Worm (Caenorhabditis elegans): ENCODE data around the gene trp-2.

The trp-2 gene

ce11 chrIII:981960-982359, 9.7 kb upstream of the trp-2 start:
- TF ChIP-seq bed-1 (GFP tag; IDR thresholded peaks at IDR 0.05) (no peak), hmg-1.2 (GFP tag; IDR thresholded peaks at IDR 0.05) (peak; percentile 80), nfyb-1 (GFP tag; IDR thresholded peaks at IDR 0.05) (0 out of 2 replicates have a peak, but pooled peaks have one; percentile 7)

ce11 chrIII:982961-983360, 8.7 kb upstream of the trp-2 start, which contains the start of gene tbc-10:
Gene tbc-10, plus strand, starts transcription at chrIII:983261.
- TF ChIP-seq hrde-1 (tag; optimal IDR thresholded peaks at IDR 0.05; ENCODE audit: borderline replicate concordance): no peak
- TF ChIP-seq hmg-20 (GFP tag; IDR thresholded peaks at IDR 0.05): no peak
- no peak for TF ChIP-seq nhr-179 (tag; optimal IDR thresholded peaks at IDR 0.05)
- TF ChIP-seq nhr-90 (tag; optimal IDR thresholded peaks at IDR 0.05): no peak
- no peak for TF ChIP-seq rec-8 (tag; optimal IDR thresholded peaks at IDR 0.05)
- TF ChIP-seq nhr-120 (GFP tag; IDR thresholded peaks at IDR 0.05): no peak
- no peak for TF ChIP-seq ccch-3 (GFP tag; optimal IDR thresholded peaks at IDR 0.05)
- no peak for TF ChIP-seq lin-54 (GFP tag; optimal IDR thresholded peaks at IDR 0.05)
- TF ChIP-seq aptf-2 (GFP tag; conservative IDR thresholded peaks at IDR 0.05): no peak

- no peak for TF ChIP-seq attf-5 (GFP tag; optimal IDR thresholded peaks at IDR 0.05)
- 0 out of 2 replicates have a peak, but pooled peaks have one; percentile 30 for TF ChIP-seq zfh-2 (GFP tag; conservative IDR thresholded peaks at IDR 0.05)
- 0 out of 2 replicates have a peak, but pooled peaks have one; percentile 28 for TF ChIP-seq madf-3 (GFP tag; IDR thresholded peaks at IDR 0.05)
Observed at ce11 chrIII:989558-989957, 2.1 kb upstream of the trp-2 start.

- no peak for TF ChIP-seq F22D6.2 (tag; optimal IDR thresholded peaks at IDR 0.05)
- no peak for TF ChIP-seq bed-1 (GFP tag; IDR thresholded peaks at IDR 0.05)
Observed at ce11 chrIII:996564-996963, 4.9 kb downstream of the trp-2 start.

- TF ChIP-seq lin-26 (GFP tag; IDR thresholded peaks at IDR 0.05) (no peak), D2030.7 (GFP tag; IDR thresholded peaks at IDR 0.05) (no peak), F37B4.10 (GFP tag; IDR thresholded peaks at IDR 0.05) (no peak), mes-4 (tag; optimal IDR thresholded peaks at IDR 0.05) (no peak), sea-2 (GFP tag; IDR thresholded peaks at IDR 0.05) (no peak), madf-3 (GFP tag; IDR thresholded peaks at IDR 0.05) (no peak), T07F8.4 (tag; optimal IDR thresholded peaks at IDR 0.05) (no peak), hlh-12 (tag; optimal IDR thresholded peaks at IDR 0.05) (no peak), snpc-3.4 (tag; optimal IDR thresholded peaks at IDR 0.05) (no peak), akir-1 (GFP tag; optimal IDR thresholded peaks at IDR 0.05) (no peak), nhr-90 (tag; optimal IDR thresholded peaks at IDR 0.05) (no peak), ceh-91 (GFP tag; IDR thresholded peaks at IDR 0.05) (no peak), Y95B8A.8 (GFP tag; IDR thresholded peaks at IDR 0.05) (no peak), bed-2 (GFP tag; IDR thresholded peaks at IDR 0.05) (no peak), tbx-9 (tag; optimal IDR thresholded peaks at IDR 0.05; ENCODE audit: borderline replicate concordance) (no peak)
Observed at ce11 chrIII:998855-999254, 7.2 kb downstream of the trp-2 start.

ce11 chrIII:1001297-1001696, 9.6 kb downstream of the trp-2 start, which contains the start of gene R06B10.7:
Gene R06B10.7, minus strand, starts transcription at chrIII:1001397.
- TF ChIP-seq Y79H2A.3 (GFP tag; conservative IDR thresholded peaks at IDR 0.05): no peak
- TF ChIP-seq chd-7 (tag; optimal IDR thresholded peaks at IDR 0.05): no peak
- TF ChIP-seq snpc-4 (GFP tag; optimal IDR thresholded peaks at IDR 0.05): no peak
- no peak for TF ChIP-seq snpc-4 (tag; optimal IDR thresholded peaks at IDR 0.05)
- TF ChIP-seq Y53F4B.3 (GFP tag; IDR thresholded peaks at IDR 0.05): no peak
- TF ChIP-seq let-526 (GFP tag; IDR thresholded peaks at IDR 0.05): no peak
- no peak for TF ChIP-seq ceh-79 (tag; optimal IDR thresholded peaks at IDR 0.05)
- no peak for TF ChIP-seq snpc-1.3 (tag; optimal IDR thresholded peaks at IDR 0.05; ENCODE audit: insufficient read depth)
- TF ChIP-seq mes-4 (tag; optimal IDR thresholded peaks at IDR 0.05): no peak
- TF ChIP-seq lin-35 (GFP tag; optimal IDR thresholded peaks at IDR 0.05): no peak
